Fruit fly (Drosophila melanogaster) whole organism, embryonic: ENCODE measurements around the gene CG32832.

ENCODE experiments used
- Bgb ChIP-seq: fragments of 200-800 bp; sonication (Bioruptor generic); IDR thresholded peaks from 2 replicates; pipeline ENCODE4 v1.3.6; 2022; ENCODE audit warnings: missing biosample characterization, missing genetic modification characterization; ENCODE audit not compliant: partially characterized antibody
- CG12659 ChIP-seq: fragments of 200-800 bp; sonication (Bioruptor generic); optimal IDR thresholded peaks from 3 replicates; lab custom pipeline; 2017; ENCODE audit warnings: mild to moderate bottlenecking, missing biosample characterization, missing genetic modification reagents, missing genetic modification characterization
- CG13287 ChIP-seq: fragments of 200-800 bp; sonication (Bioruptor generic); IDR thresholded peaks from 2 replicates; pipeline ENCODE4 v1.3.6; 2022; ENCODE audit warnings: missing biosample characterization, missing genetic modification characterization; ENCODE audit not compliant: partially characterized antibody
- CG13624 ChIP-seq: fragments of 200-800 bp; sonication (Bioruptor generic); optimal IDR thresholded peaks from 2 replicates; lab custom pipeline; 2016; ENCODE audit warnings: missing biosample characterization, missing genetic modification characterization
- CG13894 ChIP-seq: fragments of 200-800 bp; sonication (Bioruptor generic); optimal IDR thresholded peaks from 3 replicates; lab custom pipeline; 2018; ENCODE audit warnings: missing biosample characterization, mild to moderate bottlenecking, missing genetic modification characterization, moderate library complexity
- CG14860 ChIP-seq: fragments of 200-800 bp; sonication (Bioruptor generic); IDR thresholded peaks from 3 replicates; pipeline ENCODE4 v1.3.6; 2022; ENCODE audit warnings: missing biosample characterization, missing genetic modification characterization; ENCODE audit not compliant: partially characterized antibody
- CG15514 ChIP-seq: fragments of 200-800 bp; sonication (Bioruptor generic); optimal IDR thresholded peaks from 3 replicates; lab custom pipeline; 2017; ENCODE audit warnings: missing biosample characterization, missing genetic modification characterization, mild to moderate bottlenecking, moderate library complexity, missing genetic modification reagents
- CG16813 ChIP-seq: fragments of 200-800 bp; sonication (Bioruptor generic); IDR thresholded peaks from 3 replicates; pipeline ENCODE4 v1.3.6; 2022; ENCODE audit warnings: missing biosample characterization, missing genetic modification characterization; ENCODE audit not compliant: partially characterized antibody
- CG17829 ChIP-seq: fragments of 200-800 bp; optimal IDR thresholded peaks from 2 replicates; lab custom pipeline; 2019; ENCODE audit warnings: missing biosample characterization, mild to moderate bottlenecking, missing genetic modification characterization, moderate library complexity
- CG3065 ChIP-seq: fragments of 200-800 bp; sonication (Bioruptor generic); optimal IDR thresholded peaks from 2 replicates; lab custom pipeline; 2016; ENCODE audit warnings: missing biosample characterization, missing genetic modification characterization
- CG34224 ChIP-seq: fragments of 200-800 bp; sonication (Bioruptor generic); IDR thresholded peaks from 3 replicates; pipeline ENCODE4 v1.3.6; 2022; ENCODE audit warnings: missing biosample characterization, missing genetic modification characterization; ENCODE audit not compliant: partially characterized antibody
- CG42726 ChIP-seq: fragments of 200-800 bp; sonication (Bioruptor generic); IDR thresholded peaks from 2 replicates; pipeline ENCODE4 v1.3.6; 2022; ENCODE audit warnings: missing biosample characterization, missing genetic modification characterization; ENCODE audit not compliant: partially characterized antibody
- CG4617 ChIP-seq: fragments of 200-800 bp; sonication (Bioruptor generic); optimal IDR thresholded peaks from 3 replicates; lab custom pipeline; 2016; ENCODE audit warnings: missing biosample characterization, missing genetic modification characterization, borderline replicate concordance
- CG6791 ChIP-seq: fragments of 200-800 bp; sonication (Bioruptor generic); IDR thresholded peaks from 3 replicates; pipeline ENCODE4 v1.3.6; 2022; ENCODE audit warnings: missing biosample characterization, missing genetic modification characterization; ENCODE audit not compliant: partially characterized antibody
- CG9609 ChIP-seq: fragments of 200-800 bp; sonication (Bioruptor generic); optimal IDR thresholded peaks from 3 replicates; lab custom pipeline; 2016; ENCODE audit warnings: missing biosample characterization, missing genetic modification characterization
- CTCF ChIP-seq: fragments of 200-800 bp; sonication (Bioruptor generic); optimal IDR thresholded peaks from 2 replicates; lab custom pipeline; 2017; ENCODE audit warnings: missing biosample characterization, mild to moderate bottlenecking, missing genetic modification characterization, moderate library complexity
- CoRest ChIP-seq: fragments of 200-800 bp; sonication (Bioruptor generic); optimal IDR thresholded peaks from 3 replicates; lab custom pipeline; 2018; ENCODE audit warnings: missing biosample characterization, mild to moderate bottlenecking, missing genetic modification characterization, moderate library complexity
- Deaf1 ChIP-seq: fragments of 200-800 bp; optimal IDR thresholded peaks from 3 replicates; lab custom pipeline; 2019; ENCODE audit warnings: missing biosample characterization, mild to moderate bottlenecking, missing genetic modification characterization, moderate library complexity
- Dek ChIP-seq: fragments of 200-800 bp; sonication (Bioruptor generic); optimal IDR thresholded peaks from 3 replicates; lab custom pipeline; 2019; ENCODE audit warnings: missing biosample characterization, mild to moderate bottlenecking, missing genetic modification characterization, moderate library complexity
- Dll ChIP-seq: fragments of 200-800 bp; sonication (Bioruptor generic); IDR thresholded peaks from 4 replicates; pipeline ENCODE4 v1.3.6; 2022; ENCODE audit warnings: missing biosample characterization, missing genetic modification characterization; ENCODE audit not compliant: partially characterized antibody
- Dp ChIP-seq: fragments of 200-800 bp; sonication (Bioruptor generic); optimal IDR thresholded peaks from 2 replicates; lab custom pipeline; 2018; ENCODE audit warnings: missing biosample characterization, mild to moderate bottlenecking, missing genetic modification characterization, moderate library complexity
- Dref ChIP-seq: fragments of 200-800 bp; sonication (Bioruptor generic); IDR thresholded peaks from 2 replicates; pipeline ENCODE4 v1.3.6; 2022; ENCODE audit warnings: missing biosample characterization, missing genetic modification characterization
- E2f2 ChIP-seq: fragments of 200-800 bp; sonication (Bioruptor generic); IDR thresholded peaks from 2 replicates; pipeline ENCODE4 v1.3.6; 2022; ENCODE audit warnings: missing biosample characterization, missing genetic modification characterization
- Gsc ChIP-seq: fragments of 200-800 bp; sonication (Bioruptor generic); IDR thresholded peaks from 2 replicates; pipeline ENCODE4 v1.3.6; 2022; ENCODE audit warnings: missing biosample characterization, missing genetic modification characterization
- HmgZ ChIP-seq: fragments of 200-800 bp; sonication (Bioruptor generic); optimal IDR thresholded peaks from 2 replicates; lab custom pipeline; 2018; ENCODE audit warnings: missing biosample characterization, mild to moderate bottlenecking, missing genetic modification characterization
- MBD-R2 ChIP-seq: fragments of 200-800 bp; sonication (Bioruptor generic); IDR thresholded peaks from 2 replicates; pipeline ENCODE4 v1.3.6; 2022; ENCODE audit warnings: missing biosample characterization, missing genetic modification characterization
- Nf-YC ChIP-seq: fragments of 200-800 bp; optimal IDR thresholded peaks from 3 replicates; lab custom pipeline; 2019; ENCODE audit warnings: missing biosample characterization, mild to moderate bottlenecking, missing genetic modification characterization, moderate library complexity
- PHDP ChIP-seq: fragments of 200-800 bp; sonication (Bioruptor generic); optimal IDR thresholded peaks from 3 replicates; lab custom pipeline; 2018; ENCODE audit warnings: missing biosample characterization, mild to moderate bottlenecking, missing genetic modification characterization, moderate library complexity
- Pdp1 ChIP-seq, 2 experiments: fragments of 200-800 bp; sonication (Bioruptor generic); optimal IDR thresholded peaks; 3 replicates each; lab custom pipeline; 2016; ENCODE audit warnings: missing biosample characterization in 2 of 2, missing genetic modification characterization in 2 of 2, mild to moderate bottlenecking in 1 of 2, moderate library complexity in 1 of 2
- Sin3A ChIP-seq: fragments of >200 bp; optimal IDR thresholded peaks from 2 replicates; lab custom pipeline; 2018
- Sry-δ ChIP-seq: fragments of 200-800 bp; sonication (Bioruptor generic); optimal IDR thresholded peaks from 2 replicates; lab custom pipeline; 2016; ENCODE audit warnings: missing biosample characterization, missing genetic modification characterization
- Stat92E ChIP-seq, 3 experiments: fragments of >200 bp in 2 of 3; fragments of 200-800 bp in 1 of 3; sonication (Bioruptor generic) in 1 of 3; optimal IDR thresholded peaks; 2 replicates each; lab custom pipeline; 2017 to 2019; ENCODE audit warnings: missing biosample characterization in 3 of 3, missing genetic modification characterization in 3 of 3, mild to moderate bottlenecking in 1 of 3, moderate library complexity in 1 of 3
- YL-1 ChIP-seq: fragments of 200-800 bp; sonication (Bioruptor generic); optimal IDR thresholded peaks from 3 replicates; lab custom pipeline; 2017; ENCODE audit warnings: missing biosample characterization, mild to moderate bottlenecking, missing genetic modification characterization
- ab ChIP-seq: fragments of 200-800 bp; sonication (Bioruptor generic); optimal IDR thresholded peaks from 2 replicates; lab custom pipeline; 2016; ENCODE audit warnings: missing biosample characterization, missing genetic modification characterization
- amos ChIP-seq: fragments of 200-800 bp; sonication (Bioruptor generic); IDR thresholded peaks from 2 replicates; pipeline ENCODE4 v1.3.6; 2022; ENCODE audit warnings: missing biosample characterization, missing genetic modification characterization; ENCODE audit not compliant: partially characterized antibody
- ara ChIP-seq: fragments of 200-800 bp; sonication (Bioruptor generic); IDR thresholded peaks from 2 replicates; pipeline ENCODE4 v1.3.6; 2022; ENCODE audit warnings: missing biosample characterization, missing genetic modification characterization
- ci ChIP-seq: fragments of 200-800 bp; sonication (Bioruptor generic); IDR thresholded peaks from 3 replicates; pipeline ENCODE4 v1.3.6; 2022; ENCODE audit warnings: missing biosample characterization, missing genetic modification characterization
- eve ChIP-seq, 2 experiments: fragments of >200 bp; optimal IDR thresholded peaks; 2 replicates each; lab custom pipeline; 2017; ENCODE audit warnings: missing biosample characterization in 2 of 2, missing genetic modification characterization in 2 of 2
- exex ChIP-seq: fragments of 200-800 bp; sonication (Bioruptor generic); optimal IDR thresholded peaks from 4 replicates; lab custom pipeline; 2018; ENCODE audit warnings: missing biosample characterization, mild to moderate bottlenecking, missing genetic modification characterization, moderate library complexity
- gsb ChIP-seq: fragments of 200-800 bp; sonication (Bioruptor generic); IDR thresholded peaks from 2 replicates; pipeline ENCODE4 v1.3.6; 2022; ENCODE audit warnings: missing biosample characterization, missing genetic modification characterization
- hbn ChIP-seq: fragments of 200-800 bp; sonication (Bioruptor generic); IDR thresholded peaks from 2 replicates; pipeline ENCODE4 v1.3.6; 2022; ENCODE audit warnings: missing biosample characterization, missing genetic modification characterization; ENCODE audit not compliant: partially characterized antibody
- ind ChIP-seq: fragments of 200-800 bp; sonication (Bioruptor generic); optimal IDR thresholded peaks from 3 replicates; lab custom pipeline; 2016; ENCODE audit warnings: missing biosample characterization, missing genetic modification characterization
- inv ChIP-seq: fragments of 200-800 bp; sonication (Bioruptor generic); IDR thresholded peaks from 2 replicates; pipeline ENCODE4 v1.3.6; 2022; ENCODE audit warnings: missing biosample characterization, missing genetic modification characterization; ENCODE audit not compliant: partially characterized antibody
- nau ChIP-seq: fragments of 200-800 bp; sonication (Bioruptor generic); optimal IDR thresholded peaks from 3 replicates; lab custom pipeline; 2017; ENCODE audit warnings: missing biosample characterization, mild to moderate bottlenecking, missing genetic modification characterization, missing genetic modification reagents
- nmo ChIP-seq: fragments of 200-800 bp; sonication (Bioruptor generic); optimal IDR thresholded peaks from 2 replicates; lab custom pipeline; 2018; ENCODE audit warnings: missing biosample characterization, mild to moderate bottlenecking, missing genetic modification characterization, moderate library complexity
- stwl ChIP-seq: fragments of 200-800 bp; sonication (Bioruptor generic); optimal IDR thresholded peaks from 3 replicates; lab custom pipeline; 2018; ENCODE audit warnings: missing biosample characterization, mild to moderate bottlenecking, missing genetic modification characterization, moderate library complexity
- tx ChIP-seq: fragments of 200-800 bp; sonication (Bioruptor generic); optimal IDR thresholded peaks from 2 replicates; lab custom pipeline; 2016; ENCODE audit warnings: missing biosample characterization, missing genetic modification characterization
- unc-4 ChIP-seq: fragments of 200-800 bp; sonication (Bioruptor generic); IDR thresholded peaks from 2 replicates; pipeline ENCODE4 v1.3.6; 2022; ENCODE audit warnings: missing biosample characterization, missing genetic modification characterization; ENCODE audit not compliant: partially characterized antibody
- vnd ChIP-seq: fragments of 200-800 bp; sonication (Bioruptor generic); IDR thresholded peaks from 3 replicates; pipeline ENCODE4 v1.3.6; 2022; ENCODE audit warnings: missing biosample characterization, missing genetic modification characterization; ENCODE audit not compliant: partially characterized antibody

The CG32832 gene

DNA sequence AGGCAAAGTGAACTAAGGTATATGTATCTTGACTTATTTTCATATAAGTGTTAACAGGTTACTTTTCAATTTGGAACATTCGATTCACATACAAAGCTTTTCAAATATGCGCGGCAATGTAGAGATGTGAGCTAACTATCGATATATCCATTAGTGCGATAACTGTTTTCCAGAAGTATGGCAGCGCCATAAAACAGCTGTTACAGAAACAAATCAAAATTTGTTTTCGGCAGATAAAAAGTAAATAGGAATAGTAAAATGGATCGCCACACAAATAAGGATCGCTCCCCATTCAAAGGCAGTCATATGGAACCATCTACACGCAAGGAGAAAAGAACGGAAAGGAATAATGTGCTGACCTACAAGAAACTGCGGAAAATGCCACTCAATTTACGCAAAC is at the start of gene CG32832, which contains the start of the genes CG31743 and CG34313:
Gene CG32832 (minus strand): TSS at position 3 of the 400 bp plus-strand sequence.
Gene CG31743 (plus strand): TSS at position 230 of the 400 bp plus-strand sequence.
Gene CG34313 (plus strand): TSS at position 230 of the 400 bp plus-strand sequence.
- TF ChIP-seq amos (GFP tag; lab: Robert Waterston, UW), result peak; percentile 78; the same call in 1 of the 2 replicates
- 0 out of 3 replicates have a peak, but pooled peaks have one; percentile 40 for TF ChIP-seq CG14860 (GFP tag; lab: Robert Waterston, UW)
- TF ChIP-seq Dref (GFP tag; lab: Robert Waterston, UW), result peak; percentile 87
- peak; percentile 58 for TF ChIP-seq inv
- peak; percentile 82 for TF ChIP-seq stwl (tag; lab: Kevin White, UChicago)
- TF ChIP-seq vnd, result peak; percentile 42; the same call in 1 of the 3 replicates
- TF ChIP-seq exex (tag; lab: Kevin White, UChicago), result peak; percentile 20
- peak; percentile 79 for TF ChIP-seq Dll
- TF ChIP-seq Dek, result no peak
- peak; percentile 40; the same call in 1 of the 2 replicates for TF ChIP-seq CG42726
- no peak for TF ChIP-seq CG13894 (tag; lab: Kevin White, UChicago)
- TF ChIP-seq eve (GFP tag; optimal IDR thresholded peaks at IDR 0.05; lab: Kevin White, UChicago), result peak in 1 of 2 experiments; percentile 62
- TF ChIP-seq PHDP, result no peak
- peak; percentile 76 for TF ChIP-seq Bgb
- no peak for TF ChIP-seq gsb
- TF ChIP-seq CG4617 (GFP tag; lab: Kevin White, UChicago), result peak; percentile 65
- TF ChIP-seq Nf-YC (tag; lab: Kevin White, UChicago), result peak; percentile 30
- TF ChIP-seq CG15514 (GFP tag; lab: Kevin White, UChicago), result peak; percentile 44
- peak; percentile 90 for TF ChIP-seq CG13287
- TF ChIP-seq unc-4 (GFP tag; lab: Robert Waterston, UW), result peak; percentile 82
- TF ChIP-seq ind, result no peak
- peak; percentile 12 for TF ChIP-seq YL-1
- peak; percentile 24 for TF ChIP-seq CG17829 (tag; lab: Kevin White, UChicago)
- no peak for TF ChIP-seq CG13624 (GFP tag; lab: Kevin White, UChicago)
- TF ChIP-seq HmgZ (tag; lab: Kevin White, UChicago), result peak; percentile 66
- peak; percentile 40 for TF ChIP-seq nmo (GFP tag; lab: Kevin White, UChicago)
- peak in 1 of 3 experiments; percentile 35 for TF ChIP-seq Stat92E (GFP tag; optimal IDR thresholded peaks at IDR 0.05; lab: Kevin White, UChicago)
- peak; percentile 13 for TF ChIP-seq CTCF (GFP tag; lab: Kevin White, UChicago)
- peak; percentile 74 for TF ChIP-seq CG6791
- TF ChIP-seq Pdp1 (GFP tag; optimal IDR thresholded peaks at IDR 0.05; lab: Kevin White, UChicago), result peak in 1 of 2 experiments; percentile 30
- no peak for TF ChIP-seq ab (GFP tag; lab: Kevin White, UChicago)
- TF ChIP-seq tx, result no peak
- peak; percentile 74 for TF ChIP-seq CG16813 (GFP tag; lab: Robert Waterston, UW)
- TF ChIP-seq ci (GFP tag; lab: Robert Waterston, UW), result peak; percentile 39; the same call in 1 of the 3 replicates
- peak; percentile 95 for TF ChIP-seq Sry-δ
- peak; percentile 88 for TF ChIP-seq MBD-R2 (GFP tag; lab: Robert Waterston, UW)
- TF ChIP-seq Deaf1 (tag; lab: Kevin White, UChicago), result peak; percentile 43
- peak; percentile 79 for TF ChIP-seq hbn (GFP tag; lab: Robert Waterston, UW)
- peak; percentile 98 for TF ChIP-seq E2f2 (GFP tag; lab: Robert Waterston, UW)
- TF ChIP-seq Gsc (GFP tag; lab: Robert Waterston, UW), result no peak
- peak; percentile 19 for TF ChIP-seq CG12659
- no peak for TF ChIP-seq ara (GFP tag; lab: Robert Waterston, UW)
- TF ChIP-seq Sin3A (lab: Kevin White, UChicago), result peak; percentile 9
- peak; percentile 32 for TF ChIP-seq nau (GFP tag; lab: Kevin White, UChicago)
- no peak for TF ChIP-seq CG3065 (GFP tag; lab: Kevin White, UChicago)
- TF ChIP-seq CG34224 (GFP tag; lab: Robert Waterston, UW), result peak; percentile 79
- TF ChIP-seq CoRest, result peak; percentile 20
- peak; percentile 97 for TF ChIP-seq Dp (GFP tag; lab: Kevin White, UChicago)
- TF ChIP-seq CG9609, result no peak
